Fruit fly (Drosophila melanogaster) whole organism: Measurements from ENCODE around the gene CG15296.

Experiments used
- CG8478 ChIP-seq: fragments of >200 bp; optimal IDR thresholded peaks from 2 replicates; lab custom pipeline; 2018; ENCODE audit warnings: inconsistent platforms
- Dll ChIP-seq: fragments of >200 bp; optimal IDR thresholded peaks from 2 replicates; lab custom pipeline; 2017
- EcR ChIP-seq, 2 experiments: fragments of >200 bp; optimal IDR thresholded peaks; 2 replicates each; lab custom pipeline; 2017; ENCODE audit warnings: missing biosample characterization in 2 of 2, missing genetic modification characterization in 2 of 2, missing genetic modification reagents in 2 of 2
- pan ChIP-seq: fragments of >200 bp; optimal IDR thresholded peaks from 2 replicates; lab custom pipeline; 2017
- psq ChIP-seq: fragments of >200 bp; optimal IDR thresholded peaks from 2 replicates; lab custom pipeline; 2017
- usp ChIP-seq: fragments of >200 bp; optimal IDR thresholded peaks from 2 replicates; lab custom pipeline; 2017; ENCODE audit warnings: missing biosample characterization, missing genetic modification characterization, mixed read lengths

Gene CG15296

DNA sequence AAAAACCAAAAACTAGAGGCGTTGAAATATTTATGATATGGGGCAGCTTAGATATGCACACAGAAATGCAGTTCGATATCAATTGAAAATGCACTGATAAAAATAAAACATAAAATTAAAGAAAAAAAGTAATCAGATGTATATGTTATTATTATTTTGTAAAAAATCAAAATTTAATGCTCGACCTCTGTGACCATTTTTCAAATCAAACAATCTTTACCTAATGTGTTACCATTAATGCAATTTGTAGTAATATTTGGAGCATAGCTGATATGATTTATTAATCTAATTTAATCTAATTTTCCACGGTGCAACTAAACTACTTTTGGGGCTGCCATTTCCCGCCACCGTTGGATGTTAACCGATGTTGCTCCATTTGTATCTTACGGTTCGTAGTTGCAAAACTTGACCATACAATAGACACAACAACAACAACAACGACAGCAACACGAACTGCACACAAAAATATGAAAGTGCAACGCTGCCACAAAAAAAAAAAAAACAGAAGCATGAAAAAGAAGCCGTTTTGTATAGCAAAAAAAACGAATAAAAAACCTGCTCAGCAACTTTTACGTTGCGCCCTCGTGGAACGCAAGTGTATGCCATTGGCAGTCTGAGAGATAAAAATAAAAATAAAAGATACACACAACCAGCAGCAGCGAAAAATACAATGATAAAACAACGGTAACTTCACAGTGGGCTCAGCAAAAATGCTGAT, 30.3 kb downstream of the CG15296 start:
- TF ChIP-seq usp (GFP tag; lab: Kevin White, UChicago) = no peak

DNA sequence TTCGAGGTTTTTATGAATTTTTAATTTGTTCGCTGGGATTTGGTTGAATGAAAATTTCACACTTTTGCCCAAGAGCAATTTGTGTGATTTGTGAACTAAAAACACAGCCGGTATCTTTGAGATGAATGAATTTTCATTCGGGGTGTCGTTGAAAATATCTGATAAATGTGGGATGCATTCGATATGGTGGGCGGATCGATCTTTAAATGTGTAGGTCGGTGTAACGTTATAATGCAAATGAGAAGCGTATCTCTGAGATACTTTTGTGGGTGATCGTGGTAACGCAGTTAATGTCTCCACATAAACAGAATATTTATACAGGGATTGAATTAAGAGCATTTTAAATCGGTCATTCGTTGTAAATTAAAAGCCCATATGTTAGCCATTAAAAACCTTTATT, 31.4 kb downstream of the CG15296 start:
- TF ChIP-seq CG8478 (lab: Kevin White, UChicago) (no peak), EcR (GFP tag; optimal IDR thresholded peaks at IDR 0.05; lab: Kevin White, UChicago) (no peak), usp (GFP tag; lab: Kevin White, UChicago) (no peak), psq (lab: Kevin White, UChicago) (no peak), Dll (lab: Kevin White, UChicago) (no peak)

DNA sequence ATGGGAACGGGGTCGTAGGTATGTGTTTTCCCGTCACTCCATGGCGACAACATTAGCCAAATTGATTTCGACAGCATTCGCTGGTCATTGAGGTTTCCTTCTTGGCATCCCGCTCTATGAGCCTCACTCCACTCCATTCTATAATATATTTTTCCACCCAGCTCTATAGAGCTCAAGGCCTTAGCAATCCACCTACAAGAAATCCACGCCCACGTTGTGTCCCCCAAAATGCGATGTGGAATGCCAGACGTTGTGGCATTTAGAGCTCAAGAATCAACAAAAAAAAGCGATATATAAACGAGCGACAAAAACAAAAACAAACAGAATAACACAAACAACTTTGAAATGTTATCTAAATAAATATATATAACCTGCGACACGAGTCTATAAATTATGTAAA, 31.9 kb downstream of the CG15296 start:
- TF ChIP-seq pan (lab: Kevin White, UChicago) (no peak), psq (lab: Kevin White, UChicago) (no peak), EcR (GFP tag; optimal IDR thresholded peaks at IDR 0.05; lab: Kevin White, UChicago) (no peak)

DNA sequence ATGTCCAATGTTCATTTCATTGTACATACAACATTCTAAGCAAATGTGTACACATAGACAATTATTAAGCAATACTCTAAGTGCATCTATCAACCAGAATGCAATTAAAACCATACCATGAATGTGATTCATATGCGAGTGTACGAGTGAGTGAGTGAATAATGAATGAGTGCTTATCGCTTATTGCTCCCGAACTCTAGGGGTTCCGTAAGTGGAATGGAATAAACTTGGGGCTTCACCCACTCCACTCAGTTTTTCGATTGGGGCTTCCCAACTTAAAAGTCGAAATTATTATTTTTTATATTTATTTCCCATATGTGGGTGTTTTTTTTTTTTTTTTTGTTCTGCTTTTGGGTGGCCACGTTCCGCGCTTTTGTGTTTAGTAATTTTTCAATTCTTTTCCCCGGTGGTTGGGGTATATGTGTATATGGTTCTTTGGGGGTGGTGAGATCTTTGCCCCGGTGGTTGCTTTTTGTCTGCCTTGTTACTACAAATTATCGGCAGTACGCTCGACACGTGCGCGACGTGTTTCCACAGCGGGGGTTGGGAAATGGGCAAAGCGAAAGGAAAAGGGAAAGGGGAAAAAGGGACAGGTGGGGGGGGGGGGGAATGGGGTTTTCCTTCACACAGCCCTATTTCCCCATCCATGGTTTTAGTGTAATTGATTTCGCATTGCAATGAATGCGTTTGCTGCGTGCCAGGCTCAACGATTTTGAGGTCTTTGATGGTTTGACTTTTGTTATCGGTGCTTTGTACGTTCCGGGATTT, 32.7 kb downstream of the CG15296 start:
- TF ChIP-seq usp (GFP tag; lab: Kevin White, UChicago) = no peak
- TF ChIP-seq CG8478 (lab: Kevin White, UChicago) = no peak
- no peak for TF ChIP-seq EcR (GFP tag; optimal IDR thresholded peaks at IDR 0.05; lab: Kevin White, UChicago)
- TF ChIP-seq psq (lab: Kevin White, UChicago) = no peak
- no peak for TF ChIP-seq pan (lab: Kevin White, UChicago)
- TF ChIP-seq Dll (lab: Kevin White, UChicago) = no peak
